Fruit fly (Drosophila melanogaster) whole organism, embryonic: ENCODE results near the gene CG16753.

ENCODE experiments used
- Abd-B ChIP-seq: fragments of 200-800 bp; sonication (Bioruptor generic); optimal IDR thresholded peaks from 2 replicates; lab custom pipeline; 2018; ENCODE audit warnings: missing biosample characterization, mild to moderate bottlenecking, missing genetic modification characterization, moderate library complexity
- B-H2 ChIP-seq: fragments of 200-800 bp; sonication (Bioruptor generic); optimal IDR thresholded peaks from 2 replicates; lab custom pipeline; 2018; ENCODE audit warnings: missing biosample characterization, mild to moderate bottlenecking, missing genetic modification characterization
- Blimp-1 ChIP-seq: fragments of 200-800 bp; sonication (Bioruptor generic); optimal IDR thresholded peaks from 3 replicates; lab custom pipeline; 2018; ENCODE audit warnings: missing biosample characterization, missing genetic modification characterization, mild to moderate bottlenecking, moderate library complexity, missing genetic modification reagents
- C15 ChIP-seq: fragments of 200-800 bp; sonication (Bioruptor generic); IDR thresholded peaks from 3 replicates; pipeline ENCODE4 v1.3.6; 2022; ENCODE audit warnings: missing biosample characterization, missing genetic modification characterization
- CG10431 ChIP-seq: fragments of 200-800 bp; sonication (Bioruptor generic); optimal IDR thresholded peaks from 3 replicates; lab custom pipeline; 2018; ENCODE audit warnings: missing biosample characterization, mild to moderate bottlenecking, missing genetic modification characterization
- CG11093 ChIP-seq: fragments of 200-800 bp; sonication (Bioruptor generic); IDR thresholded peaks from 3 replicates; pipeline ENCODE4 v1.3.6; 2022; ENCODE audit warnings: missing biosample characterization, missing genetic modification characterization
- CG12659 ChIP-seq: fragments of 200-800 bp; sonication (Bioruptor generic); optimal IDR thresholded peaks from 3 replicates; lab custom pipeline; 2017; ENCODE audit warnings: mild to moderate bottlenecking, missing biosample characterization, missing genetic modification reagents, missing genetic modification characterization
- CG13775 ChIP-seq: fragments of 200-800 bp; sonication (Bioruptor generic); optimal IDR thresholded peaks from 3 replicates; lab custom pipeline; 2017; ENCODE audit warnings: missing biosample characterization, mild to moderate bottlenecking, missing genetic modification characterization
- CG1602 ChIP-seq: fragments of 200-800 bp; sonication (Bioruptor generic); optimal IDR thresholded peaks from 3 replicates; lab custom pipeline; 2016; ENCODE audit warnings: missing biosample characterization, missing genetic modification characterization
- CG1603 ChIP-seq: fragments of 200-800 bp; sonication (Bioruptor generic); optimal IDR thresholded peaks from 2 replicates; lab custom pipeline; 2019; ENCODE audit warnings: missing biosample characterization, mild to moderate bottlenecking, missing genetic modification characterization, moderate library complexity
- CG16815 ChIP-seq: fragments of 200-800 bp; sonication (Bioruptor generic); optimal IDR thresholded peaks from 3 replicates; lab custom pipeline; 2017; ENCODE audit warnings: missing biosample characterization, mild to moderate bottlenecking, missing genetic modification characterization
- CG17385 ChIP-seq: fragments of 200-800 bp; sonication (Bioruptor generic); optimal IDR thresholded peaks from 3 replicates; lab custom pipeline; 2018; ENCODE audit warnings: missing biosample characterization, mild to moderate bottlenecking, missing genetic modification characterization
- CG2202 ChIP-seq: fragments of 200-800 bp; sonication (Bioruptor generic); optimal IDR thresholded peaks from 2 replicates; lab custom pipeline; 2018; ENCODE audit warnings: missing biosample characterization, mild to moderate bottlenecking, missing genetic modification characterization
- CG30020 ChIP-seq: fragments of 200-800 bp; optimal IDR thresholded peaks from 2 replicates; lab custom pipeline; 2019; ENCODE audit warnings: missing biosample characterization, mild to moderate bottlenecking, missing genetic modification characterization, moderate library complexity
- CG30431 ChIP-seq: fragments of 200-800 bp; sonication (Bioruptor generic); optimal IDR thresholded peaks from 2 replicates; lab custom pipeline; 2017; ENCODE audit warnings: missing biosample characterization, missing genetic modification characterization
- CG3065 ChIP-seq: fragments of 200-800 bp; sonication (Bioruptor generic); optimal IDR thresholded peaks from 2 replicates; lab custom pipeline; 2016; ENCODE audit warnings: missing biosample characterization, missing genetic modification characterization
- CG43689 ChIP-seq: fragments of 200-800 bp; sonication (Bioruptor generic); IDR thresholded peaks from 2 replicates; pipeline ENCODE4 v1.3.6; 2022; ENCODE audit warnings: missing biosample characterization, missing genetic modification characterization
- CG4404 ChIP-seq: fragments of 200-800 bp; sonication (Bioruptor generic); IDR thresholded peaks from 2 replicates; pipeline ENCODE4 v1.3.6; 2022; ENCODE audit warnings: missing biosample characterization, missing genetic modification characterization
- CG6254 ChIP-seq: fragments of 200-800 bp; sonication (Bioruptor generic); optimal IDR thresholded peaks from 3 replicates; lab custom pipeline; 2017; ENCODE audit warnings: mild to moderate bottlenecking, missing biosample characterization, missing genetic modification reagents, missing genetic modification characterization
- CG6791 ChIP-seq: fragments of 200-800 bp; sonication (Bioruptor generic); IDR thresholded peaks from 3 replicates; pipeline ENCODE4 v1.3.6; 2022; ENCODE audit warnings: missing biosample characterization, missing genetic modification characterization; ENCODE audit not compliant: partially characterized antibody
- CG7357 ChIP-seq: fragments of 200-800 bp; sonication (Bioruptor generic); IDR thresholded peaks from 3 replicates; pipeline ENCODE4 v1.3.6; 2022; ENCODE audit warnings: missing biosample characterization, missing genetic modification characterization
- Dbx ChIP-seq: fragments of 200-800 bp; sonication (Bioruptor generic); IDR thresholded peaks from 3 replicates; pipeline ENCODE4 v1.3.6; 2022; ENCODE audit warnings: missing biosample characterization, missing genetic modification characterization
- Nf-YB ChIP-seq: fragments of 200-800 bp; sonication (Bioruptor generic); optimal IDR thresholded peaks from 3 replicates; lab custom pipeline; 2019; ENCODE audit warnings: missing biosample characterization, mild to moderate bottlenecking, missing genetic modification characterization, moderate library complexity
- Oli ChIP-seq: fragments of 200-800 bp; sonication (Bioruptor generic); optimal IDR thresholded peaks from 2 replicates; lab custom pipeline; 2018; ENCODE audit warnings: missing biosample characterization, mild to moderate bottlenecking, missing genetic modification characterization, moderate library complexity
- Ptx1 ChIP-seq: fragments of 200-800 bp; sonication (Bioruptor generic); IDR thresholded peaks from 2 replicates; pipeline ENCODE4 v1.3.6; 2022; ENCODE audit warnings: missing biosample characterization, missing genetic modification characterization
- Rfx ChIP-seq: fragments of 200-800 bp; sonication (Bioruptor generic); IDR thresholded peaks from 2 replicates; pipeline ENCODE4 v1.3.6; 2022; ENCODE audit warnings: missing biosample characterization, missing genetic modification characterization
- Spps ChIP-seq: fragments of 200-800 bp; sonication (Bioruptor generic); optimal IDR thresholded peaks from 2 replicates; lab custom pipeline; 2018; ENCODE audit warnings: missing biosample characterization, mild to moderate bottlenecking, missing genetic modification characterization
- Taf1 ChIP-seq: fragments of 200-800 bp; sonication (Bioruptor generic); IDR thresholded peaks from 2 replicates; pipeline ENCODE4 v1.3.6; 2022; ENCODE audit warnings: missing biosample characterization, missing genetic modification characterization
- YL-1 ChIP-seq: fragments of 200-800 bp; sonication (Bioruptor generic); optimal IDR thresholded peaks from 3 replicates; lab custom pipeline; 2017; ENCODE audit warnings: missing biosample characterization, mild to moderate bottlenecking, missing genetic modification characterization
- bsh ChIP-seq, 2 experiments: fragments of 200-800 bp; sonication (Bioruptor generic); optimal IDR thresholded peaks; 2 replicates each; lab custom pipeline; 2017 to 2018; ENCODE audit warnings: mild to moderate bottlenecking in 2 of 2, missing biosample characterization in 2 of 2, missing genetic modification characterization in 2 of 2, moderate library complexity in 1 of 2
- fd3F ChIP-seq: fragments of 200-800 bp; sonication (Bioruptor generic); optimal IDR thresholded peaks from 2 replicates; lab custom pipeline; 2018; ENCODE audit warnings: missing biosample characterization, mild to moderate bottlenecking, missing genetic modification characterization, moderate library complexity
- fd96Cb ChIP-seq: fragments of 200-800 bp; sonication (Bioruptor generic); optimal IDR thresholded peaks from 2 replicates; lab custom pipeline; 2018; ENCODE audit warnings: missing biosample characterization, mild to moderate bottlenecking, missing genetic modification characterization, moderate library complexity
- gce ChIP-seq: fragments of 200-800 bp; sonication (Bioruptor generic); IDR thresholded peaks from 3 replicates; pipeline ENCODE4 v1.3.6; 2022; ENCODE audit warnings: missing biosample characterization, missing genetic modification characterization
- gem ChIP-seq: fragments of 200-800 bp; sonication (Bioruptor generic); optimal IDR thresholded peaks from 2 replicates; lab custom pipeline; 2019; ENCODE audit warnings: missing biosample characterization, mild to moderate bottlenecking, missing genetic modification characterization, moderate library complexity
- gfzf ChIP-seq: fragments of 200-800 bp; sonication (Bioruptor generic); optimal IDR thresholded peaks from 2 replicates; lab custom pipeline; 2016; ENCODE audit warnings: missing biosample characterization, mild to moderate bottlenecking, missing genetic modification characterization, moderate library complexity
- gro ChIP-seq: fragments of 200-800 bp; sonication (Bioruptor generic); optimal IDR thresholded peaks from 2 replicates; lab custom pipeline; 2016; ENCODE audit warnings: missing biosample characterization, missing genetic modification characterization
- kah ChIP-seq: fragments of 200-800 bp; sonication (Bioruptor generic); optimal IDR thresholded peaks from 2 replicates; lab custom pipeline; 2018; ENCODE audit warnings: missing biosample characterization, mild to moderate bottlenecking, missing genetic modification characterization
- lbe ChIP-seq: fragments of 200-800 bp; sonication (Bioruptor generic); optimal IDR thresholded peaks from 2 replicates; lab custom pipeline; 2016; ENCODE audit warnings: missing biosample characterization, mild to moderate bottlenecking, missing genetic modification characterization
- lola ChIP-seq, 3 experiments: fragments of >200 bp in 2 of 3; fragments of 200-800 bp in 1 of 3; sonication (Bioruptor generic) in 1 of 3; optimal IDR thresholded peaks; 2 replicates each; lab custom pipeline; 2017 to 2019; ENCODE audit warnings: missing biosample characterization in 3 of 3, missing genetic modification characterization in 3 of 3, mild to moderate bottlenecking in 1 of 3, moderate library complexity in 1 of 3
- mam ChIP-seq: fragments of 200-800 bp; sonication (Bioruptor generic); optimal IDR thresholded peaks from 3 replicates; lab custom pipeline; 2016; ENCODE audit warnings: missing biosample characterization, missing genetic modification characterization
- nau ChIP-seq: fragments of 200-800 bp; sonication (Bioruptor generic); optimal IDR thresholded peaks from 3 replicates; lab custom pipeline; 2017; ENCODE audit warnings: missing biosample characterization, mild to moderate bottlenecking, missing genetic modification characterization, missing genetic modification reagents
- oc ChIP-seq: fragments of 200-800 bp; sonication (Bioruptor generic); optimal IDR thresholded peaks from 2 replicates; lab custom pipeline; 2018; ENCODE audit warnings: missing biosample characterization, mild to moderate bottlenecking, missing genetic modification characterization, moderate library complexity
- phol ChIP-seq: fragments of 200-800 bp; sonication (Bioruptor generic); optimal IDR thresholded peaks from 3 replicates; lab custom pipeline; 2018; ENCODE audit warnings: missing biosample characterization, mild to moderate bottlenecking, missing genetic modification characterization, moderate library complexity
- pzg ChIP-seq: fragments of 200-800 bp; sonication (Bioruptor generic); optimal IDR thresholded peaks from 3 replicates; lab custom pipeline; 2018; ENCODE audit warnings: missing biosample characterization, mild to moderate bottlenecking, missing genetic modification characterization, moderate library complexity
- row ChIP-seq: fragments of 200-800 bp; sonication (Bioruptor generic); IDR thresholded peaks from 3 replicates; pipeline ENCODE4 v1.3.6; 2022; ENCODE audit warnings: missing biosample characterization, missing genetic modification characterization
- sd ChIP-seq: fragments of 200-800 bp; sonication (Bioruptor generic); optimal IDR thresholded peaks from 3 replicates; lab custom pipeline; 2018; ENCODE audit warnings: missing biosample characterization, mild to moderate bottlenecking, missing genetic modification characterization, moderate library complexity
- sens ChIP-seq: fragments of 200-800 bp; sonication (Bioruptor generic); peaks from one replicate; lab custom pipeline; 2016; ENCODE audit warnings: missing biosample characterization, missing genetic modification characterization
- seq ChIP-seq: fragments of 200-800 bp; sonication (Bioruptor generic); IDR thresholded peaks from 2 replicates; pipeline ENCODE4 v1.3.6; 2022; ENCODE audit warnings: missing biosample characterization, missing genetic modification characterization
- tna ChIP-seq: fragments of 200-800 bp; sonication (Bioruptor generic); IDR thresholded peaks from 2 replicates; pipeline ENCODE4 v1.3.6; 2022; ENCODE audit warnings: missing biosample characterization, missing genetic modification characterization; ENCODE audit not compliant: partially characterized antibody
- wdn ChIP-seq: fragments of 200-800 bp; sonication (Bioruptor generic); IDR thresholded peaks from 2 replicates; pipeline ENCODE4 v1.3.6; 2022; ENCODE audit warnings: missing biosample characterization, missing genetic modification characterization

CG16753 gene

DNA sequence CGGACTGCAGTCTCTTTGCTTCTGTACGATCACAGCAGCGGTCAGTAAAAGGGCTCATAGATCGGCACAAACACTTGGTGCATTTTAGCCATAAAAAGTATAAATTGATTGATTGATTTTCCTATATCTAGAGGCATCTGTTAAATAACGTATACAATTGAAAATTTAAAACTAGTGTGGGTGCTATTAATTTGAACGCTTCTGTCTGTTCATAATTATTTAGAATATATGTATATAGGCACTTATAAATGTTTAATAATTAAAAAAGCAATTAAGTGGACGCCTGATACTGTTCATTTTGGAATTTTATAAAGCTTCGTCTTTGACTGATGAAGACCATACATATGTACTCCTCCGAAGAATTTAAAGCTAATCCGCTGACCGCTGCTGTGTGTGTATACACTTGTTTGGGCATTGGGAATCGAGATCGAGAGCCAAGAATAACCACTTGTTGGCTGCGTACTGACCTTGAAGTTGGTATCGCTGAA, 9.6 kb upstream of the CG16753 start (continued):
- TF ChIP-seq lola (GFP tag; optimal IDR thresholded peaks at IDR 0.05; lab: Kevin White, UChicago), result peak in 1 of 3 experiments; percentile 22
- TF ChIP-seq Nf-YB (GFP tag; lab: Kevin White, UChicago), result peak; percentile 12
- peak; percentile 22; the same call in 1 of the 2 replicates for TF ChIP-seq seq (GFP tag; lab: Robert Waterston, UW)
- TF ChIP-seq Spps (tag; lab: Kevin White, UChicago), result no peak
- TF ChIP-seq CG7357 (GFP tag; lab: Robert Waterston, UW), result 0 out of 3 replicates have a peak, but pooled peaks have one; percentile 17
- peak; percentile 80 for TF ChIP-seq lbe (GFP tag; lab: Kevin White, UChicago)
- no peak for TF ChIP-seq gce
- peak; percentile 20 for TF ChIP-seq phol (tag; lab: Kevin White, UChicago)
- TF ChIP-seq pzg (GFP tag; lab: Kevin White, UChicago), result no peak
- peak; percentile 44 for TF ChIP-seq CG17385
- TF ChIP-seq CG11093 (GFP tag; lab: Robert Waterston, UW), result no peak
- TF ChIP-seq nau (GFP tag; lab: Kevin White, UChicago), result peak; percentile 12
- no peak for TF ChIP-seq CG30431
- peak; percentile 17 for TF ChIP-seq CG13775
- peak; percentile 36 for TF ChIP-seq Abd-B
- TF ChIP-seq row (GFP tag; lab: Robert Waterston, UW), result peak; percentile 51; the same call in 2 of the 3 replicates
- peak; percentile 36 for TF ChIP-seq sd (tag; lab: Kevin White, UChicago)
- peak; percentile 6 for TF ChIP-seq CG1602 (GFP tag; lab: Kevin White, UChicago)
- no peak for TF ChIP-seq CG43689 (GFP tag; lab: Robert Waterston, UW)
- peak; percentile 38 for TF ChIP-seq Blimp-1 (GFP tag; lab: Kevin White, UChicago)
- TF ChIP-seq oc (tag; lab: Kevin White, UChicago), result no peak
- no peak for TF ChIP-seq CG4404 (GFP tag; lab: Robert Waterston, UW)
- peak; percentile 6 for TF ChIP-seq CG16815
- TF ChIP-seq kah, result peak; percentile 71
- no peak for TF ChIP-seq CG2202 (tag; lab: Kevin White, UChicago)
- peak; percentile 70 for TF ChIP-seq sens (GFP tag; lab: Kevin White, UChicago)
- peak; percentile 13 for TF ChIP-seq CG1603 (tag; lab: Kevin White, UChicago)
- no peak for TF ChIP-seq mam (GFP tag; lab: Kevin White, UChicago)
- no peak for TF ChIP-seq CG6791 (GFP tag; lab: Robert Waterston, UW)
- peak; percentile 38 for TF ChIP-seq fd96Cb (tag; lab: Kevin White, UChicago)
- no peak for TF ChIP-seq wdn (GFP tag; lab: Robert Waterston, UW)
- TF ChIP-seq CG30020, result no peak
- TF ChIP-seq Ptx1 (GFP tag; lab: Robert Waterston, UW), result peak; percentile 56
- no peak for TF ChIP-seq gfzf (GFP tag; lab: Kevin White, UChicago)
- no peak for TF ChIP-seq gro (GFP tag; lab: Kevin White, UChicago)
- no peak for TF ChIP-seq YL-1 (GFP tag; lab: Kevin White, UChicago)
- TF ChIP-seq Oli (tag; lab: Kevin White, UChicago), result peak; percentile 71
- TF ChIP-seq gem (tag; lab: Kevin White, UChicago), result peak; percentile 67
- peak; percentile 56; the same call in 1 of the 2 replicates for TF ChIP-seq Rfx (GFP tag; lab: Robert Waterston, UW)
- no peak for TF ChIP-seq Taf1 (GFP tag; lab: Robert Waterston, UW)
- TF ChIP-seq C15 (GFP tag; lab: Robert Waterston, UW), result no peak
- no peak for TF ChIP-seq CG3065
- no peak for TF ChIP-seq CG10431 (GFP tag; lab: Kevin White, UChicago)
- TF ChIP-seq tna (GFP tag; lab: Robert Waterston, UW), result no peak
- no peak for TF ChIP-seq B-H2
- no peak for TF ChIP-seq Dbx (GFP tag; lab: Robert Waterston, UW)
- peak; percentile 47 to 81 for TF ChIP-seq bsh (GFP tag; optimal IDR thresholded peaks at IDR 0.05; lab: Kevin White, UChicago)
- peak; percentile 40 for TF ChIP-seq CG12659
- TF ChIP-seq CG6254 (GFP tag; lab: Kevin White, UChicago), result peak; percentile 24
- TF ChIP-seq fd3F (GFP tag; lab: Kevin White, UChicago), result peak; percentile 23
